Fruit fly (Drosophila melanogaster) whole organism, embryonic: Measurements from ENCODE around the gene dysf.

ENCODE experiments used
- ATbp ChIP-seq: fragments of 200-800 bp; sonication (Bioruptor generic); optimal IDR thresholded peaks from 2 replicates; lab custom pipeline; 2017; ENCODE audit warnings: missing biosample characterization, mild to moderate bottlenecking, missing genetic modification characterization, missing genetic modification reagents
- Abd-B ChIP-seq: fragments of 200-800 bp; sonication (Bioruptor generic); optimal IDR thresholded peaks from 2 replicates; lab custom pipeline; 2018; ENCODE audit warnings: missing biosample characterization, mild to moderate bottlenecking, missing genetic modification characterization, moderate library complexity
- Atf6 ChIP-seq: fragments of 200-800 bp; sonication (Bioruptor generic); IDR thresholded peaks from 2 replicates; pipeline ENCODE4 v1.3.6; 2022; ENCODE audit warnings: missing biosample characterization, missing genetic modification characterization
- B-H1 ChIP-seq: fragments of 200-800 bp; sonication (Bioruptor generic); IDR thresholded peaks from 3 replicates; pipeline ENCODE4 v1.3.6; 2022; ENCODE audit warnings: missing biosample characterization, missing genetic modification characterization
- CG10321 ChIP-seq: fragments of 200-800 bp; sonication (Bioruptor generic); IDR thresholded peaks from 2 replicates; pipeline ENCODE4 v1.3.6; 2022; ENCODE audit warnings: missing biosample characterization, missing genetic modification characterization
- CG10431 ChIP-seq: fragments of 200-800 bp; sonication (Bioruptor generic); optimal IDR thresholded peaks from 3 replicates; lab custom pipeline; 2018; ENCODE audit warnings: missing biosample characterization, mild to moderate bottlenecking, missing genetic modification characterization
- CG10654 ChIP-seq: fragments of 200-800 bp; sonication (Bioruptor generic); optimal IDR thresholded peaks from 2 replicates; lab custom pipeline; 2016; ENCODE audit warnings: missing biosample characterization, missing genetic modification characterization
- CG12071 ChIP-seq: fragments of 200-800 bp; sonication (Bioruptor generic); optimal IDR thresholded peaks from 3 replicates; lab custom pipeline; 2018; ENCODE audit warnings: missing biosample characterization, mild to moderate bottlenecking, missing genetic modification characterization
- CG12104 ChIP-seq: fragments of 200-800 bp; sonication (Bioruptor generic); optimal IDR thresholded peaks from 3 replicates; lab custom pipeline; 2016; ENCODE audit warnings: missing biosample characterization, missing genetic modification characterization
- CG13624 ChIP-seq: fragments of 200-800 bp; sonication (Bioruptor generic); optimal IDR thresholded peaks from 2 replicates; lab custom pipeline; 2016; ENCODE audit warnings: missing biosample characterization, missing genetic modification characterization
- CG14014 ChIP-seq: fragments of 200-800 bp; sonication (Bioruptor generic); IDR thresholded peaks from 2 replicates; pipeline ENCODE4 v1.3.6; 2022; ENCODE audit warnings: missing biosample characterization, missing genetic modification characterization
- CG1529 ChIP-seq: fragments of 200-800 bp; sonication (Bioruptor generic); optimal IDR thresholded peaks from 3 replicates; lab custom pipeline; 2018; ENCODE audit warnings: missing biosample characterization, missing genetic modification characterization
- CG1603 ChIP-seq: fragments of 200-800 bp; sonication (Bioruptor generic); optimal IDR thresholded peaks from 2 replicates; lab custom pipeline; 2019; ENCODE audit warnings: missing biosample characterization, mild to moderate bottlenecking, missing genetic modification characterization, moderate library complexity
- CG17802 ChIP-seq: fragments of 200-800 bp; sonication (Bioruptor generic); optimal IDR thresholded peaks from 2 replicates; lab custom pipeline; 2018; ENCODE audit warnings: missing biosample characterization, mild to moderate bottlenecking, missing genetic modification characterization, moderate library complexity
- CG17829 ChIP-seq: fragments of 200-800 bp; optimal IDR thresholded peaks from 2 replicates; lab custom pipeline; 2019; ENCODE audit warnings: missing biosample characterization, mild to moderate bottlenecking, missing genetic modification characterization, moderate library complexity
- CG2120 ChIP-seq: fragments of 200-800 bp; sonication (Bioruptor generic); optimal IDR thresholded peaks from 3 replicates; lab custom pipeline; 2016; ENCODE audit warnings: missing biosample characterization, missing genetic modification characterization
- CG2712 ChIP-seq: fragments of 200-800 bp; optimal IDR thresholded peaks from 3 replicates; lab custom pipeline; 2019; ENCODE audit warnings: missing biosample characterization, mild to moderate bottlenecking, missing genetic modification characterization, moderate library complexity
- CG3065 ChIP-seq: fragments of 200-800 bp; sonication (Bioruptor generic); optimal IDR thresholded peaks from 2 replicates; lab custom pipeline; 2016; ENCODE audit warnings: missing biosample characterization, missing genetic modification characterization
- CG31388 ChIP-seq: fragments of 200-800 bp; sonication (Bioruptor generic); optimal IDR thresholded peaks from 2 replicates; lab custom pipeline; 2016; ENCODE audit warnings: missing biosample characterization, missing genetic modification characterization
- CG3281 ChIP-seq: fragments of 200-800 bp; sonication (Bioruptor generic); optimal IDR thresholded peaks from 3 replicates; lab custom pipeline; 2017; ENCODE audit warnings: missing biosample characterization, mild to moderate bottlenecking, missing genetic modification characterization
- CG42726 ChIP-seq: fragments of 200-800 bp; sonication (Bioruptor generic); IDR thresholded peaks from 2 replicates; pipeline ENCODE4 v1.3.6; 2022; ENCODE audit warnings: missing biosample characterization, missing genetic modification characterization; ENCODE audit not compliant: partially characterized antibody
- CG4854 ChIP-seq: fragments of 200-800 bp; sonication (Bioruptor generic); optimal IDR thresholded peaks from 2 replicates; lab custom pipeline; 2016; ENCODE audit warnings: missing biosample characterization, missing genetic modification characterization, inconsistent platforms
- CG7357 ChIP-seq: fragments of 200-800 bp; sonication (Bioruptor generic); IDR thresholded peaks from 3 replicates; pipeline ENCODE4 v1.3.6; 2022; ENCODE audit warnings: missing biosample characterization, missing genetic modification characterization
- CG7745 ChIP-seq: fragments of 200-800 bp; sonication (Bioruptor generic); optimal IDR thresholded peaks from 2 replicates; lab custom pipeline; 2018; ENCODE audit warnings: missing biosample characterization, mild to moderate bottlenecking, missing genetic modification characterization, moderate library complexity
- CG9437 ChIP-seq: fragments of 200-800 bp; sonication (Bioruptor generic); optimal IDR thresholded peaks from 2 replicates; lab custom pipeline; 2018; ENCODE audit warnings: missing biosample characterization, mild to moderate bottlenecking, missing genetic modification characterization
- CG9817 ChIP-seq: fragments of 200-800 bp; sonication (Bioruptor generic); optimal IDR thresholded peaks from 2 replicates; lab custom pipeline; 2018; ENCODE audit warnings: missing biosample characterization, mild to moderate bottlenecking, missing genetic modification characterization, moderate library complexity
- Dad ChIP-seq: fragments of 200-800 bp; sonication (Bioruptor generic); optimal IDR thresholded peaks from 3 replicates; lab custom pipeline; 2016; ENCODE audit warnings: missing biosample characterization, missing genetic modification characterization
- Dbx ChIP-seq: fragments of 200-800 bp; sonication (Bioruptor generic); IDR thresholded peaks from 3 replicates; pipeline ENCODE4 v1.3.6; 2022; ENCODE audit warnings: missing biosample characterization, missing genetic modification characterization
- Deaf1 ChIP-seq: fragments of 200-800 bp; optimal IDR thresholded peaks from 3 replicates; lab custom pipeline; 2019; ENCODE audit warnings: missing biosample characterization, mild to moderate bottlenecking, missing genetic modification characterization, moderate library complexity
- Dip3 ChIP-seq: fragments of 200-800 bp; sonication (Bioruptor generic); optimal IDR thresholded peaks from 3 replicates; lab custom pipeline; 2016; ENCODE audit warnings: missing biosample characterization, missing genetic modification characterization
- Ets65A ChIP-seq: fragments of 200-800 bp; sonication (Bioruptor generic); peaks from one replicate; lab custom pipeline; 2016; ENCODE audit warnings: missing biosample characterization, missing genetic modification characterization
- Hr51 ChIP-seq, 2 experiments: fragments of 200-800 bp; sonication (Bioruptor generic); optimal IDR thresholded peaks; 2 replicates in 1 of 2; 3 replicates in 1 of 2; lab custom pipeline; 2016 to 2018; ENCODE audit warnings: missing biosample characterization in 2 of 2, missing genetic modification characterization in 2 of 2, mild to moderate bottlenecking in 1 of 2, moderate library complexity in 1 of 2
- Neu2 ChIP-seq: fragments of 200-800 bp; sonication (Bioruptor generic); optimal IDR thresholded peaks from 3 replicates; lab custom pipeline; 2016; ENCODE audit warnings: missing biosample characterization, missing genetic modification characterization, borderline replicate concordance
- PHDP ChIP-seq: fragments of 200-800 bp; sonication (Bioruptor generic); optimal IDR thresholded peaks from 3 replicates; lab custom pipeline; 2018; ENCODE audit warnings: missing biosample characterization, mild to moderate bottlenecking, missing genetic modification characterization, moderate library complexity
- Six4 ChIP-seq: fragments of 200-800 bp; sonication (Bioruptor generic); optimal IDR thresholded peaks from 2 replicates; lab custom pipeline; 2016; ENCODE audit warnings: missing biosample characterization, missing genetic modification characterization
- TFAM ChIP-seq: fragments of 200-800 bp; sonication (Bioruptor generic); optimal IDR thresholded peaks from 2 replicates; lab custom pipeline; 2017; ENCODE audit warnings: missing biosample characterization, missing genetic modification characterization, inconsistent platforms
- ac ChIP-seq: fragments of 200-800 bp; sonication (Bioruptor generic); optimal IDR thresholded peaks from 3 replicates; lab custom pipeline; 2017; ENCODE audit warnings: missing biosample characterization, mild to moderate bottlenecking, missing genetic modification characterization
- aop ChIP-seq: fragments of 200-800 bp; sonication (Bioruptor generic); IDR thresholded peaks from 2 replicates; pipeline ENCODE4 v1.3.6; 2022; ENCODE audit warnings: missing biosample characterization, missing genetic modification characterization
- ato ChIP-seq: fragments of 200-800 bp; sonication (Bioruptor generic); IDR thresholded peaks from 2 replicates; pipeline ENCODE4 v1.3.6; 2022; ENCODE audit warnings: missing biosample characterization, missing genetic modification characterization; ENCODE audit not compliant: partially characterized antibody
- cato ChIP-seq: fragments of 200-800 bp; sonication (Bioruptor generic); optimal IDR thresholded peaks from 2 replicates; lab custom pipeline; 2016; ENCODE audit warnings: missing biosample characterization, missing genetic modification characterization, borderline replicate concordance
- dati ChIP-seq: fragments of 200-800 bp; sonication (Bioruptor generic); IDR thresholded peaks from 2 replicates; pipeline ENCODE4 v1.3.6; 2022; ENCODE audit warnings: missing biosample characterization, missing genetic modification characterization
- emc ChIP-seq: fragments of 200-800 bp; sonication (Bioruptor generic); optimal IDR thresholded peaks from 2 replicates; lab custom pipeline; 2016; ENCODE audit warnings: missing biosample characterization, missing genetic modification characterization
- ems ChIP-seq: fragments of 200-800 bp; sonication (Bioruptor generic); optimal IDR thresholded peaks from 3 replicates; lab custom pipeline; 2016; ENCODE audit warnings: missing biosample characterization, missing genetic modification characterization
- ftz-f1 ChIP-seq: fragments of 200-800 bp; sonication (Bioruptor generic); optimal IDR thresholded peaks from 2 replicates; lab custom pipeline; 2016; ENCODE audit warnings: missing biosample characterization, missing genetic modification characterization
- gce ChIP-seq: fragments of 200-800 bp; sonication (Bioruptor generic); IDR thresholded peaks from 3 replicates; pipeline ENCODE4 v1.3.6; 2022; ENCODE audit warnings: missing biosample characterization, missing genetic modification characterization
- klu ChIP-seq: fragments of 200-800 bp; sonication (Bioruptor generic); IDR thresholded peaks from 2 replicates; pipeline ENCODE4 v1.3.6; 2022; ENCODE audit warnings: missing biosample characterization, missing genetic modification characterization
- knrl ChIP-seq: fragments of 200-800 bp; sonication (Bioruptor generic); IDR thresholded peaks from 3 replicates; pipeline ENCODE4 v1.3.6; 2022; ENCODE audit warnings: missing biosample characterization, missing genetic modification characterization; ENCODE audit not compliant: partially characterized antibody
- salm ChIP-seq: fragments of 200-800 bp; sonication (Bioruptor generic); optimal IDR thresholded peaks from 2 replicates; lab custom pipeline; 2018; ENCODE audit warnings: missing biosample characterization, mild to moderate bottlenecking, missing genetic modification characterization
- tap ChIP-seq: fragments of 200-800 bp; optimal IDR thresholded peaks from 3 replicates; lab custom pipeline; 2019; ENCODE audit warnings: missing biosample characterization, mild to moderate bottlenecking, missing genetic modification characterization, moderate library complexity
- trh ChIP-seq: fragments of 200-800 bp; sonication (Bioruptor generic); optimal IDR thresholded peaks from 2 replicates; lab custom pipeline; 2016; ENCODE audit warnings: missing biosample characterization, missing genetic modification characterization
- wek ChIP-seq: fragments of 200-800 bp; sonication (Bioruptor generic); optimal IDR thresholded peaks from 3 replicates; lab custom pipeline; 2018; ENCODE audit warnings: missing biosample characterization, mild to moderate bottlenecking, missing genetic modification characterization, moderate library complexity
- yki ChIP-seq: fragments of >200 bp; optimal IDR thresholded peaks from 3 replicates; lab custom pipeline; 2018

dysf gene

dm6 chr3R:26137189-26137588, 38.7 kb upstream of the dysf start (continued):
- TF ChIP-seq CG17829 (tag; lab: Kevin White, UChicago) (no peak), CG2712 (tag; lab: Kevin White, UChicago) (no peak), Dbx (GFP tag; lab: Robert Waterston, UW) (0 out of 3 replicates have a peak, but pooled peaks have one; percentile 21), klu (no peak), Dad (GFP tag; lab: Kevin White, UChicago) (no peak), CG3281 (GFP tag; lab: Kevin White, UChicago) (no peak), gce (GFP tag; lab: Robert Waterston, UW) (no peak), aop (GFP tag; lab: Robert Waterston, UW) (no peak), CG9817 (tag; lab: Kevin White, UChicago) (no peak), cato (GFP tag; lab: Kevin White, UChicago) (no peak), Abd-B (peak; percentile 20), Six4 (GFP tag; lab: Kevin White, UChicago) (no peak), Hr51 (GFP tag; optimal IDR thresholded peaks at IDR 0.05; lab: Kevin White, UChicago) (peak in 1 of 2 experiments; percentile 6), yki (lab: Kevin White, UChicago) (no peak), CG31388 (GFP tag; lab: Kevin White, UChicago) (no peak), CG42726 (GFP tag; lab: Robert Waterston, UW) (0 out of 2 replicates have a peak, but pooled peaks have one; percentile 41), PHDP (tag; lab: Kevin White, UChicago) (peak; percentile 20), ems (GFP tag; lab: Kevin White, UChicago) (no peak), Deaf1 (tag; lab: Kevin White, UChicago) (no peak), CG10431 (GFP tag; lab: Kevin White, UChicago) (no peak), ATbp (GFP tag; lab: Kevin White, UChicago) (no peak), CG2120 (no peak), dati (GFP tag; lab: Robert Waterston, UW) (no peak), CG10321 (no peak), CG12071 (GFP tag; lab: Kevin White, UChicago) (no peak), CG14014 (GFP tag; lab: Robert Waterston, UW) (no peak), CG1603 (tag; lab: Kevin White, UChicago) (no peak), ac (no peak), knrl (GFP tag; lab: Robert Waterston, UW) (peak; percentile 45; the same call in 1 of the 3 replicates), wek (GFP tag; lab: Kevin White, UChicago) (no peak), TFAM (no peak), CG4854 (GFP tag; lab: Kevin White, UChicago) (no peak), CG17802 (tag; lab: Kevin White, UChicago) (no peak), ftz-f1 (peak; percentile 58), CG7745 (tag; lab: Kevin White, UChicago) (no peak), tap (no peak), emc (GFP tag; lab: Kevin White, UChicago) (no peak), CG12104 (GFP tag; lab: Kevin White, UChicago) (no peak), ato (GFP tag; lab: Robert Waterston, UW) (no peak), B-H1 (GFP tag; lab: Robert Waterston, UW) (no peak), Atf6 (GFP tag; lab: Robert Waterston, UW) (no peak), salm (tag; lab: Kevin White, UChicago) (no peak), CG3065 (GFP tag; lab: Kevin White, UChicago) (no peak), CG7357 (no peak), CG10654 (GFP tag; lab: Kevin White, UChicago) (no peak), CG13624 (GFP tag; lab: Kevin White, UChicago) (peak; percentile 15), trh (GFP tag; lab: Kevin White, UChicago) (no peak), Neu2 (GFP tag; lab: Kevin White, UChicago) (no peak), Ets65A (GFP tag; lab: Kevin White, UChicago) (peak; percentile 65), CG9437 (GFP tag; lab: Kevin White, UChicago) (peak; percentile 100), CG1529 (GFP tag; lab: Kevin White, UChicago) (no peak), Dip3 (GFP tag; lab: Kevin White, UChicago) (no peak)
